Worm (Caenorhabditis elegans) whole organism, L1 larva: ENCODE results near the gene vab-1.

ENCODE experiments used
- dpl-1 ChIP-seq, 3 experiments: fragments of 150-350 bp in 2 of 3; sonication (generic microtip) in 1 of 3; optimal IDR thresholded peaks; 2 replicates each; lab custom pipeline; 2014 to 2017; ENCODE audit warnings: missing biosample characterization in 3 of 3, missing genetic modification characterization in 3 of 3, missing genetic modification reagents in 3 of 3
- fos-1 ChIP-seq: fragments of 150-350 bp; optimal IDR thresholded peaks from 2 replicates; lab custom pipeline; 2014; ENCODE audit warnings: missing biosample characterization, missing genetic modification characterization
- nhr-47 ChIP-seq: sonication (generic microtip); optimal IDR thresholded peaks from 2 replicates; lab custom pipeline; 2016; ENCODE audit warnings: mild to moderate bottlenecking, missing genetic modification characterization, moderate library complexity, missing compliant biosample characterization
- nhr-90 ChIP-seq: sonication (generic microtip); optimal IDR thresholded peaks from 2 replicates; lab custom pipeline; 2016; ENCODE audit warnings: mild to moderate bottlenecking, missing genetic modification characterization, missing compliant biosample characterization; ENCODE audit not compliant: poor library complexity
- sptf-1 ChIP-seq: fragments of 150-350 bp; optimal IDR thresholded peaks from 2 replicates; lab custom pipeline; 2014; ENCODE audit warnings: missing biosample characterization, missing genetic modification characterization
- vab-15 ChIP-seq: sonication (generic microtip); optimal IDR thresholded peaks from 2 replicates; lab custom pipeline; 2017; ENCODE audit warnings: missing genotype, mild to moderate bottlenecking, missing genetic modification characterization, missing compliant biosample characterization

ce11 chrII:4581090-4581489 is 9.3 kb downstream of the vab-1 start:
- no peak for TF ChIP-seq sptf-1 (tag; lab: Kevin White, UChicago)
- TF ChIP-seq vab-15 (tag; lab: Kevin White, UChicago): no peak
- no peak for TF ChIP-seq fos-1
- TF ChIP-seq dpl-1 (GFP tag; optimal IDR thresholded peaks at IDR 0.05; lab: Kevin White, UChicago): no peak
- TF ChIP-seq nhr-47 (tag; lab: Kevin White, UChicago): no peak
- TF ChIP-seq nhr-90 (tag; lab: Kevin White, UChicago): no peak
